Worm (Caenorhabditis elegans) whole organism, L4/young adult: ENCODE measurements around the gene dcaf-13.

ENCODE experiments used
- W03F9.2 ChIP-seq: fragments of 150-350 bp; optimal IDR thresholded peaks from 2 replicates; lab custom pipeline; 2014; ENCODE audit warnings: missing biosample characterization, missing genetic modification characterization
- dao-5 ChIP-seq: sonication (generic microtip); optimal IDR thresholded peaks from 2 replicates; lab custom pipeline; 2016; ENCODE audit warnings: missing genotype, missing genetic modification characterization, moderate library complexity, missing compliant biosample characterization
- him-1 ChIP-seq: sonication (generic microtip); optimal IDR thresholded peaks from 2 replicates; lab custom pipeline; 2016; ENCODE audit warnings: missing genotype, missing genetic modification reagents, missing genetic modification characterization, missing compliant biosample characterization

DNA sequence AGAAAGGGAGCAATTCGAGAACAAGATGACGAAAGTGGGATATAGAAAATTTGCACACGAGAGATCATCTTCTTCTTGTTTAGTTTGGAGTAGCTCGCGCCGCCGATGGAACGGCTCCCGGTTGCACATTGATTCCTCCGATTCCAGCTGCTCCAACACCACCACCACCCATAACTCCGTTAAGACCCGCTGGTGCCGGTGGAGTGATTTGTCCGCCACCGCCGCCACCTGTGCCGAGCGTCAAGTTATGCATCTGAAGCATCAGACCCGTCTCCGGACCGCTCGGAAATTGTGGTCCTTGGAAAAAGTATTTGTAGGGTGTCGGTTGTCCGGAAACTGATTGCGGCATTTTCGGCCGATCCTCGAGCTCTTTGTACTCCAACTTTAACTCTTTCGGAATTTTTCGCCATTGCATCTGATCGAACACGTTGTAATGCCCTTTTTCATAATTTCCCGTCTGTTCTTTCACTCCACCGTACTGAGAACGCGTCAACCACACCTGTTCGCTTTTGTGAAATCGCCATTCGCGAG lies 51.8 kb downstream of the dcaf-13 start:
- TF ChIP-seq him-1 (tag; lab: Kevin White, UChicago) (no peak), dao-5 (tag; lab: Kevin White, UChicago) (no peak), W03F9.2 (tag; lab: Kevin White, UChicago) (no peak)
